Worm (Caenorhabditis elegans) whole organism, mixed stage, embryonic: ENCODE data around the gene F48G7.10.

Experiments used
- ceh-43 ChIP-seq: fragments of 200-800 bp; sonication (Bioruptor generic); optimal IDR thresholded peaks from 2 replicates; lab custom pipeline; 2018; ENCODE audit warnings: mild to moderate bottlenecking, missing genetic modification characterization, moderate library complexity, missing compliant biosample characterization
- ces-1 ChIP-seq: fragments of 150-350 bp; optimal IDR thresholded peaks from 2 replicates; lab custom pipeline; 2014; ENCODE audit warnings: missing biosample characterization, missing genetic modification reagents, missing genetic modification characterization
- elt-1 ChIP-seq: sonication (generic microtip); optimal IDR thresholded peaks from 2 replicates; lab custom pipeline; 2017; ENCODE audit warnings: missing genetic modification characterization, mild to moderate bottlenecking, missing compliant biosample characterization, antibody characterized with exemption, moderate library complexity, borderline replicate concordance; ENCODE audit not compliant: insufficient read depth
- elt-3 ChIP-seq: fragments of 150-350 bp; optimal IDR thresholded peaks from 2 replicates; lab custom pipeline; 2014; ENCODE audit warnings: missing biosample characterization, missing genetic modification characterization
- ham-2 ChIP-seq: fragments of 200-800 bp; sonication (Bioruptor generic); optimal IDR thresholded peaks from 2 replicates; lab custom pipeline; 2018; ENCODE audit warnings: mild to moderate bottlenecking, missing genetic modification characterization, missing compliant biosample characterization
- lin-13 ChIP-seq: fragments of 150-350 bp; optimal IDR thresholded peaks from 2 replicates; lab custom pipeline; 2014; ENCODE audit warnings: missing biosample characterization, missing genetic modification characterization
- lin-32 ChIP-seq: fragments of 200-800 bp; sonication (Bioruptor generic); optimal IDR thresholded peaks from 2 replicates; lab custom pipeline; 2018; ENCODE audit warnings: mild to moderate bottlenecking, missing genetic modification characterization, missing compliant biosample characterization
- mab-5 ChIP-seq: fragments of 150-350 bp; optimal IDR thresholded peaks from 2 replicates; lab custom pipeline; 2014; ENCODE audit warnings: missing biosample characterization, missing genetic modification characterization
- nhr-76 ChIP-seq: sonication (generic microtip); optimal IDR thresholded peaks from 2 replicates; lab custom pipeline; 2017; ENCODE audit warnings: missing biosample characterization, missing genetic modification characterization
- pha-4 ChIP-seq: fragments of 150-350 bp; optimal IDR thresholded peaks from 2 replicates; lab custom pipeline; 2018; ENCODE audit warnings: missing biosample characterization, missing genetic modification reagents, missing genetic modification characterization
- tbx-8 ChIP-seq: fragments of 200-800 bp; sonication (Bioruptor generic); optimal IDR thresholded peaks from 2 replicates; lab custom pipeline; 2018; ENCODE audit warnings: mild to moderate bottlenecking, missing genetic modification characterization, moderate library complexity, missing compliant biosample characterization
- unc-39 ChIP-seq: fragments of 150-350 bp; optimal IDR thresholded peaks from 2 replicates; lab custom pipeline; 2014; ENCODE audit warnings: missing biosample characterization, missing genetic modification characterization
- ztf-11 ChIP-seq: fragments of 150-350 bp; optimal IDR thresholded peaks from 2 replicates; lab custom pipeline; 2014; ENCODE audit warnings: missing biosample characterization, missing genetic modification characterization

ce11 chrV:646888-647287 lies 12.1 kb upstream of the F48G7.10 start, which contains the start of gene ugt-42:
- TF ChIP-seq ztf-11 (tag; lab: Kevin White, UChicago) (no peak), lin-13 (tag; lab: Kevin White, UChicago) (no peak), tbx-8 (GFP tag; lab: Kevin White, UChicago) (no peak), elt-1 (tag; lab: Kevin White, UChicago) (no peak), ces-1 (GFP tag; lab: Kevin White, UChicago) (no peak), ham-2 (GFP tag; lab: Kevin White, UChicago) (no peak), unc-39 (tag; lab: Kevin White, UChicago) (no peak), mab-5 (no peak), ceh-43 (GFP tag; lab: Kevin White, UChicago) (no peak), lin-32 (GFP tag; lab: Kevin White, UChicago) (no peak), nhr-76 (tag; lab: Kevin White, UChicago) (no peak), elt-3 (tag; lab: Kevin White, UChicago) (no peak), pha-4 (tag; lab: Kevin White, UChicago) (no peak)
